Fruit fly (Drosophila melanogaster): Measurements from ENCODE around the gene CG4768.

Gene CG4768

DNA sequence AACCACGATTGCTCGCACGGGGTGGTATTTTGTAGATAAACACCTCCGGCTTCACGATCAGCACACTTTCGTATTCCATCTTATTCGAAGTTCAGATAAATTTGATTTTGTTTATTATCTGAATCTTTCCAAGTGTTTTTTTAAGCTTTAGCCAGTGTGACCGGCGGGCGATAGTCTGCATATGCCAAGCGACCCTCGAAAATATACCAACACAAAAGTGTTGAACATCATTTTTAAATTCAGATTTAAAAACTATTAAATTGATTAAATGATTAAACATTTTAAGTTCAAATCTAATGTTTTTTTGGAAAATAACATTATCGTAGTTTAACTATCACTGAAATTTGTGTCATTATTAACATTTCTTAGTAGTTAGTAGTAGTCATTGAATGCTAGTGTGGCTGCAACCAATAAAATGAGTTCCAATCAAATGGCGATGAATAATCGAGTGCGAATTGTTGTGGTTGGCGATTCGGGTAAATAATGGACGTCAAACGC, 8.7 kb downstream of the CG4768 start, which contains the start of the genes CG9132 and CG4789 (continued):
- TF ChIP-seq CG3065 (GFP tag; optimal IDR thresholded peaks at IDR 0.05) (no peak), Dad (GFP tag; optimal IDR thresholded peaks at IDR 0.05) (no peak), kni (GFP tag; optimal IDR thresholded peaks at IDR 0.05) (no peak), cwo (GFP tag; optimal IDR thresholded peaks at IDR 0.05) (no peak), repo (GFP tag; optimal IDR thresholded peaks at IDR 0.05) (no peak), Camta (GFP tag; optimal IDR thresholded peaks at IDR 0.05) (no peak), CG15696 (tag; optimal IDR thresholded peaks at IDR 0.05) (no peak), hth (optimal IDR thresholded peaks at IDR 0.05) (no peak), YL-1 (GFP tag; optimal IDR thresholded peaks at IDR 0.05) (peak; percentile 16), klu (GFP tag; IDR thresholded peaks at IDR 0.05) (no peak), CG10654 (GFP tag; optimal IDR thresholded peaks at IDR 0.05) (no peak), btn (GFP tag; optimal IDR thresholded peaks at IDR 0.05) (no peak), crp (GFP tag; optimal IDR thresholded peaks at IDR 0.05) (no peak), eyg (GFP tag; optimal IDR thresholded peaks at IDR 0.05) (no peak), CG7357 (GFP tag; IDR thresholded peaks at IDR 0.05) (no peak), sqz (GFP tag; optimal IDR thresholded peaks at IDR 0.05) (no peak), CG13287 (GFP tag; IDR thresholded peaks at IDR 0.05; ENCODE audit: partially characterized antibody) (peak; percentile 43; the same call in 1 of the 2 replicates), B-H2 (GFP tag; optimal IDR thresholded peaks at IDR 0.05) (no peak), Dip3 (GFP tag; optimal IDR thresholded peaks at IDR 0.05) (no peak), pzg (GFP tag; optimal IDR thresholded peaks at IDR 0.05) (peak; percentile 48), otp (GFP tag; IDR thresholded peaks at IDR 0.05) (no peak), cad (GFP tag; optimal IDR thresholded peaks at IDR 0.05) (no peak), CG10431 (GFP tag; optimal IDR thresholded peaks at IDR 0.05) (no peak), dpn (GFP tag; optimal IDR thresholded peaks at IDR 0.05) (no peak), ac (GFP tag; optimal IDR thresholded peaks at IDR 0.05) (no peak), CG12391 (tag; optimal IDR thresholded peaks at IDR 0.05) (no peak), CG12659 (GFP tag; optimal IDR thresholded peaks at IDR 0.05) (peak; percentile 22), sd (tag; optimal IDR thresholded peaks at IDR 0.05) (no peak), jigr1 (GFP tag; IDR thresholded peaks at IDR 0.05) (no peak), CG10979 (tag; optimal IDR thresholded peaks at IDR 0.05) (no peak), run (tag; optimal IDR thresholded peaks at IDR 0.05) (no peak), CG2120 (GFP tag; optimal IDR thresholded peaks at IDR 0.05) (no peak), corto (GFP tag; optimal IDR thresholded peaks at IDR 0.05) (no peak), CG3995 (GFP tag; optimal IDR thresholded peaks at IDR 0.05) (no peak), Oaz (GFP tag; IDR thresholded peaks at IDR 0.05) (no peak), dm (GFP tag; optimal IDR thresholded peaks at IDR 0.05) (no peak), CG12071 (GFP tag; optimal IDR thresholded peaks at IDR 0.05) (no peak), Max (GFP tag; optimal IDR thresholded peaks at IDR 0.05) (no peak), Dll (GFP tag; IDR thresholded peaks at IDR 0.05; ENCODE audit: partially characterized antibody) (peak; percentile 57; the same call in 3 of the 4 replicates), Hr51 (GFP tag; optimal IDR thresholded peaks at IDR 0.05) (no peak), CG5245 (GFP tag; optimal IDR thresholded peaks at IDR 0.05) (no peak), Blimp-1 (GFP tag; optimal IDR thresholded peaks at IDR 0.05) (no peak), sna (GFP tag; IDR thresholded peaks at IDR 0.05; ENCODE audit: partially characterized antibody) (no peak), ase (GFP tag; IDR thresholded peaks at IDR 0.05) (no peak), CG12942 (GFP tag; optimal IDR thresholded peaks at IDR 0.05) (no peak), slp2 (GFP tag; optimal IDR thresholded peaks at IDR 0.05) (no peak), CG1647 (GFP tag; optimal IDR thresholded peaks at IDR 0.05) (no peak), shn (GFP tag; optimal IDR thresholded peaks at IDR 0.05) (no peak), CG31441 (GFP tag; IDR thresholded peaks at IDR 0.05) (no peak), E2f2 (GFP tag; IDR thresholded peaks at IDR 0.05) (peak; percentile 37; the same call in 1 of the 2 replicates), grau (tag; optimal IDR thresholded peaks at IDR 0.05) (no peak)

Measured in whole organism, embryonic.